Fruit fly (Drosophila melanogaster): ENCODE data around the gene CG13893.

CG13893 gene

dm6 chr3L:563002-563627, 40.7 kb downstream of the CG13893 start (continued):
- TF ChIP-seq dsx (GFP tag; optimal IDR thresholded peaks at IDR 0.05; ENCODE audit: poor library complexity, severe bottlenecking) = no peak
- peak; percentile 30 for TF ChIP-seq CG10631 (GFP tag; optimal IDR thresholded peaks at IDR 0.05)
- peak; percentile 47 for TF ChIP-seq topi (GFP tag; optimal IDR thresholded peaks at IDR 0.05)
- TF ChIP-seq CG4318 (GFP tag; optimal IDR thresholded peaks at IDR 0.05) = peak; percentile 63
- TF ChIP-seq fd85E (GFP tag; optimal IDR thresholded peaks at IDR 0.05) = no peak
- TF ChIP-seq Blimp-1 (GFP tag; optimal IDR thresholded peaks at IDR 0.05) = peak; percentile 7
- peak; percentile 6 for TF ChIP-seq esn (GFP tag; optimal IDR thresholded peaks at IDR 0.05)
- TF ChIP-seq ss (GFP tag; optimal IDR thresholded peaks at IDR 0.05) = peak in 1 of 2 experiments; percentile 24

DNA sequence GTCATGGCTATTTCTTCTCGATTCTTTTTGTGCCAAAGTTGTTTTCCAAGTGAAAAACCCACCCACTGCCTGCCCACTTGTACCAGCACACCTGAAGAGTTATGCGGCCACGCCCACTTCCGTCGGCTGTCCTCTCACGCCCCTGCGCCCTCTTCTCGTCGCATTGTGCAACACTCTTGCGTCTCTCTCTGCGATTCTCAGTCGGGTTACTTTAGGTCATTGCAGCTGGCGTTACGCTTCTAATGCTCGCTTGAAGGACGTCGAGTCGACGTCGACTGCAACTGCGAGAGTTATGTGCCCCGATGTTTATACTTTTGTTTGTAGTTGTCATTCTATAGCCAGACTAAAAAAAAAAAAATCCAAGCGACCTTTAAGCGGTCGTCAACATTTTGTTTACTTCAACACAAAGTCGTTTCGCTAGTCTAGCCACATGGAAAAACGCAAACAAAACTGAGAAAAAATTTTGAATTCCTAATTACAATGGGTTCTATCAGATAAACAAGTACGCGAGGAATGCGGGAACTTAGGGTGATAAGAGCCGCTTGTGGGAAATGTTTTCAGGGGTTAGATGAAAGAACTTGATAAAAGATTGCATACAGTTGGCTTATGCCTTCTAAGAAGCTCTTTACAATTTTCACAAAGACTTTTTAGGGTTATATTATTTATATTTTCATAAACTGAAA, 41.9 kb downstream of the CG13893 start:
- no peak for TF ChIP-seq CG7368 (GFP tag; optimal IDR thresholded peaks at IDR 0.05)
- 0 out of 3 replicates have a peak, but pooled peaks have one; percentile 27 for TF ChIP-seq CG6163 (GFP tag; IDR thresholded peaks at IDR 0.05)
- no peak for TF ChIP-seq salr (GFP tag; optimal IDR thresholded peaks at IDR 0.05)
- no peak for TF ChIP-seq Hr38 (GFP tag; optimal IDR thresholded peaks at IDR 0.05)
- TF ChIP-seq fkh (GFP tag; optimal IDR thresholded peaks at IDR 0.05) = peak; percentile 57
- TF ChIP-seq dsx (GFP tag; optimal IDR thresholded peaks at IDR 0.05; ENCODE audit: poor library complexity, severe bottlenecking) = no peak
- 0 out of 3 replicates have a peak, but pooled peaks have one; percentile 22 for TF ChIP-seq eg (GFP tag; IDR thresholded peaks at IDR 0.05)
- peak; percentile 32 for TF ChIP-seq Eip78C (GFP tag)
- TF ChIP-seq fd59A (GFP tag; optimal IDR thresholded peaks at IDR 0.05) = no peak
- no peak for TF ChIP-seq svp (GFP tag)
- no peak for TF ChIP-seq CG11902 (GFP tag; optimal IDR thresholded peaks at IDR 0.05)
- TF ChIP-seq CG11762 (GFP tag; optimal IDR thresholded peaks at IDR 0.05; ENCODE audit: insufficient read depth) = no peak
- TF ChIP-seq Eip75B (GFP tag; optimal IDR thresholded peaks at IDR 0.05) = no peak
- no peak for TF ChIP-seq CG3032 (tag; optimal IDR thresholded peaks at IDR 0.05)
- TF ChIP-seq lz (GFP tag; optimal IDR thresholded peaks at IDR 0.05) = no peak
- TF ChIP-seq CG3919 (GFP tag; optimal IDR thresholded peaks at IDR 0.05) = no peak
- TF ChIP-seq Sox14 (GFP tag; optimal IDR thresholded peaks at IDR 0.05) = no peak
- TF ChIP-seq Sox15 (GFP tag; optimal IDR thresholded peaks at IDR 0.05) = no peak

DNA sequence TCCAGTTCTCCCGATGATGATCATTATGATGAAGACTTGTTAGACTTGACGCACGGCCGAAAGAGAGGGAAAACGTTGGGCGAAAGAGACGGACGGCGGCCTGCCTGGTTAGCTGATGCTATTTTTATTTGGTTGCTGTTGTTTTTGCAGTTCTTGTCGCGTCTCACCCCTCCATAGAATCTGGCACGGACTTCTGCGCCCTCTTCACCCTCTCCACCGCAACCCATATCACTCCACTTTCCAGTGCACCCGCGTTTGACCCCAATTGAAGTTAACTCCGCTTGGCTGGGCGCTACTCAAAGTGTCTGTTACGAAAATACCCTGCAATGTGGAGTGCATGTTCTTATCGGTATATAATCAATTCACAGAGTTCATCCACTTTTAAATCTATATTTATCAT, 42.7 kb downstream of the CG13893 start:
- TF ChIP-seq CG6163 (GFP tag; IDR thresholded peaks at IDR 0.05) = 0 out of 3 replicates have a peak, but pooled peaks have one; percentile 39
- TF ChIP-seq svp (GFP tag) = peak; percentile 41
- no peak for TF ChIP-seq Sox15 (GFP tag; optimal IDR thresholded peaks at IDR 0.05)
- TF ChIP-seq Eip78C (GFP tag) = peak; percentile 77

dm6 chr3L:559390-560034, 44.3 kb downstream of the CG13893 start:
- TF ChIP-seq Lpt (GFP tag; optimal IDR thresholded peaks at IDR 0.05) (peak; percentile 18), CG10669 (GFP tag; optimal IDR thresholded peaks at IDR 0.05) (peak; percentile 17), CG11902 (GFP tag; optimal IDR thresholded peaks at IDR 0.05) (no peak), CG6276 (GFP tag; optimal IDR thresholded peaks at IDR 0.05) (no peak), CG32006 (GFP tag; optimal IDR thresholded peaks at IDR 0.05) (peak; percentile 16), ss (GFP tag; optimal IDR thresholded peaks at IDR 0.05) (peak in 1 of 2 experiments; percentile 3), CG8119 (GFP tag; IDR thresholded peaks at IDR 0.05) (peak; percentile 48; the same call in 1 of the 3 replicates), CG6808 (GFP tag; optimal IDR thresholded peaks at IDR 0.05) (peak; percentile 10), Smox (GFP tag; optimal IDR thresholded peaks at IDR 0.05) (no peak), CG11762 (GFP tag; optimal IDR thresholded peaks at IDR 0.05; ENCODE audit: insufficient read depth) (no peak), svp (GFP tag) (peak; percentile 89), fd59A (GFP tag; optimal IDR thresholded peaks at IDR 0.05) (no peak), CG4318 (GFP tag; optimal IDR thresholded peaks at IDR 0.05) (no peak), dsx (GFP tag; optimal IDR thresholded peaks at IDR 0.05; ENCODE audit: poor library complexity, severe bottlenecking) (peak; percentile 7), CG6163 (GFP tag; IDR thresholded peaks at IDR 0.05) (no peak), CG3032 (tag; optimal IDR thresholded peaks at IDR 0.05) (no peak), Eip78C (GFP tag) (peak; percentile 78), CG15336 (GFP tag; IDR thresholded peaks at IDR 0.05) (no peak), Sox102F (GFP tag; optimal IDR thresholded peaks at IDR 0.05) (no peak), Eip93F (GFP tag; optimal IDR thresholded peaks at IDR 0.05) (peak; percentile 16)

Measured in whole organism, prepupa.